Fruit fly (Drosophila melanogaster) whole organism, embryonic: ENCODE results near the gene CG8135.

Experiments
- Blimp-1 ChIP-seq: fragments of 200-800 bp; sonication (Bioruptor generic); optimal IDR thresholded peaks from 3 replicates; lab custom pipeline; 2018; ENCODE audit warnings: missing biosample characterization, missing genetic modification characterization, mild to moderate bottlenecking, moderate library complexity, missing genetic modification reagents
- CG2116 ChIP-seq: fragments of 200-800 bp; sonication (Bioruptor generic); optimal IDR thresholded peaks from 3 replicates; lab custom pipeline; 2018; ENCODE audit warnings: missing biosample characterization, mild to moderate bottlenecking, missing genetic modification characterization
- CG31441 ChIP-seq: fragments of 200-800 bp; sonication (Bioruptor generic); IDR thresholded peaks from 2 replicates; pipeline ENCODE4 v1.3.6; 2022; ENCODE audit warnings: missing biosample characterization, missing genetic modification characterization
- CG32532 ChIP-seq: fragments of 200-800 bp; sonication (Bioruptor generic); IDR thresholded peaks from 2 replicates; pipeline ENCODE4 v1.3.6; 2022; ENCODE audit warnings: missing biosample characterization, missing genetic modification characterization
- CG6813 ChIP-seq: fragments of 200-800 bp; sonication (Bioruptor generic); optimal IDR thresholded peaks from 2 replicates; lab custom pipeline; 2017; ENCODE audit warnings: missing biosample characterization, missing genetic modification characterization, mild to moderate bottlenecking, moderate library complexity, missing genetic modification reagents
- Hr39 ChIP-seq: fragments of >200 bp; optimal IDR thresholded peaks from 2 replicates; lab custom pipeline; 2017
- Sry-δ ChIP-seq: fragments of 200-800 bp; sonication (Bioruptor generic); optimal IDR thresholded peaks from 2 replicates; lab custom pipeline; 2016; ENCODE audit warnings: missing biosample characterization, missing genetic modification characterization
- al ChIP-seq: fragments of 200-800 bp; sonication (Bioruptor generic); IDR thresholded peaks from 2 replicates; pipeline ENCODE4 v1.3.6; 2022; ENCODE audit warnings: missing biosample characterization, missing genetic modification characterization
- ase ChIP-seq: fragments of 200-800 bp; sonication (Bioruptor generic); IDR thresholded peaks from 3 replicates; pipeline ENCODE4 v1.3.6; 2022; ENCODE audit warnings: missing biosample characterization, missing genetic modification characterization
- cad ChIP-seq: fragments of >200 bp; optimal IDR thresholded peaks from 2 replicates; lab custom pipeline; 2017; ENCODE audit warnings: missing biosample characterization, missing genetic modification characterization
- ci ChIP-seq: fragments of 200-800 bp; sonication (Bioruptor generic); IDR thresholded peaks from 3 replicates; pipeline ENCODE4 v1.3.6; 2022; ENCODE audit warnings: missing biosample characterization, missing genetic modification characterization
- crp ChIP-seq, 2 experiments: fragments of 200-800 bp; sonication (Bioruptor generic); optimal IDR thresholded peaks; 2 replicates in 1 of 2; 3 replicates in 1 of 2; lab custom pipeline; 2017; ENCODE audit warnings: missing biosample characterization in 2 of 2, missing genetic modification characterization in 2 of 2, mild to moderate bottlenecking in 1 of 2, moderate library complexity in 1 of 2
- gcm ChIP-seq: fragments of 200-800 bp; sonication (Bioruptor generic); optimal IDR thresholded peaks from 2 replicates; lab custom pipeline; 2019; ENCODE audit warnings: missing biosample characterization, mild to moderate bottlenecking, missing genetic modification characterization, moderate library complexity
- usp ChIP-seq: fragments of >200 bp; optimal IDR thresholded peaks from 2 replicates; lab custom pipeline; 2017; ENCODE audit warnings: missing biosample characterization, missing genetic modification characterization

DNA sequence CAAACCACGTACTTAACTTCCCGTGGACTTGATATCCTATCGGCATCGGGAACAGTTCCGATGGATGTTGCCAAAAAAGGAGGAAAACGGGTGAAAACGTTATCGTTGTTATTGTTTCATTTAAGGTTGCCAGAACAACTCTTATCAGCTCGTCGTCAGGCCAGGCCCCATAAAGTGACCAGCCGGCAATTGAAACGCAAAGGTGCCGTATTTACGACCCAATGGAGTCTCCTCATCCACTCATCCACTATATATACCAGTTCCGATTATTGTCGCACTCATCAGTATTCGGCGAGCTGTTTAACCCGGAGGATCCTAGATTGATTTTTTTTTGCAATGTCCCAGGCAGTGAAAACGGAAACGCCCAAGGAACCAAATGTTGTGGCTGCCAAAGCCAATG is 39.1 kb upstream of the CG8135 start, which contains the start of gene Srr:
- TF ChIP-seq usp (GFP tag; lab: Kevin White, UChicago) (no peak), cad (peak; percentile 2), CG31441 (GFP tag; lab: Robert Waterston, UW) (no peak), ci (GFP tag; lab: Robert Waterston, UW) (no peak), crp (GFP tag; optimal IDR thresholded peaks at IDR 0.05; lab: Kevin White, UChicago) (no peak), CG6813 (no peak), Sry-δ (GFP tag; lab: Kevin White, UChicago) (no peak), Blimp-1 (no peak), al (GFP tag; lab: Robert Waterston, UW) (no peak), CG32532 (no peak), Hr39 (lab: Kevin White, UChicago) (no peak), gcm (GFP tag; lab: Kevin White, UChicago) (no peak), CG2116 (no peak), ase (GFP tag; lab: Robert Waterston, UW) (no peak)
